Worm (Caenorhabditis elegans): ENCODE measurements around the gene F55B11.4.

DNA sequence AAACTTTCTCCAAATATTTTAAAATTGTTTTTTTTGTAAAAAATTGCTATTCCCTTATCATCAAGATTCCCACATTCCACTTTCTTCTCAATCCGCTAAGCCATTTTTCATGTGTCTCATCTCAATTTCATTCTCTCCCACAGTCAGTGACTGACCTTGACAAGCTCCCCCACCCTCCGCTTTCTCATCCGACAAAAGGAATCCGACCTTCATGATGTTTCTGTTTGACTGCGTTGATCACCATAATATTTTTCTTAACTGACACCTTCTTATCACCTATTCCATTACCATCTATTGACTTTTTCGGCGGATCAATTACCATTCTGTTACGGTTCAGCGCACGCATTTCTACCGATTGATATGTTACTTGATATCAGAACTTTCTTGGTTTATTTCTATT lies 41.6 kb downstream of the F55B11.4 start:
- no peak for TF ChIP-seq him-1 (tag; optimal IDR thresholded peaks at IDR 0.05)
- no peak for TF ChIP-seq dao-5 (tag; optimal IDR thresholded peaks at IDR 0.05)
